Worm (Caenorhabditis elegans) whole organism, L2 larva: ENCODE data around the gene rga-1.

Source experiments
- Y55F3AM.14 ChIP-seq: fragments of 200-800 bp; sonication (Bioruptor generic); optimal IDR thresholded peaks from 2 replicates; lab custom pipeline; 2018; ENCODE audit warnings: mild to moderate bottlenecking, missing genetic modification characterization, missing compliant biosample characterization
- ama-1 ChIP-seq: fragments of 150-350 bp; optimal IDR thresholded peaks from 2 replicates; lab custom pipeline; 2018; ENCODE audit warnings: inconsistent platforms
- dmd-4 ChIP-seq: sonication (generic microtip); optimal IDR thresholded peaks from 2 replicates; lab custom pipeline; 2017; ENCODE audit warnings: missing biosample characterization, missing genetic modification characterization
- gmeb-1 ChIP-seq: fragments of 150-350 bp; optimal IDR thresholded peaks from 2 replicates; lab custom pipeline; 2014; ENCODE audit warnings: missing biosample characterization, missing genetic modification characterization
- lin-13 ChIP-seq: fragments of 150-350 bp; optimal IDR thresholded peaks from 2 replicates; lab custom pipeline; 2014; ENCODE audit warnings: missing biosample characterization, missing genetic modification reagents, missing genetic modification characterization
- lsy-2 ChIP-seq, 2 experiments: fragments of 150-350 bp in 1 of 2; sonication (generic microtip) in 1 of 2; optimal IDR thresholded peaks; 2 replicates each; lab custom pipeline; 2014 to 2017; ENCODE audit warnings: missing biosample characterization in 2 of 2, missing genetic modification characterization in 2 of 2
- nhr-237 ChIP-seq: fragments of 150-350 bp; optimal IDR thresholded peaks from 2 replicates; lab custom pipeline; 2014; ENCODE audit warnings: missing biosample characterization, missing genetic modification characterization
- nhr-6 ChIP-seq: fragments of 150-350 bp; optimal IDR thresholded peaks from 2 replicates; lab custom pipeline; 2014; ENCODE audit warnings: missing biosample characterization, missing genetic modification characterization
- skn-1 ChIP-seq: sonication (generic microtip); optimal IDR thresholded peaks from 2 replicates; lab custom pipeline; 2017; ENCODE audit warnings: missing biosample characterization, missing genetic modification characterization

- no peak for TF ChIP-seq ama-1 (lab: Kevin White, UChicago)
- TF ChIP-seq Y55F3AM.14 (GFP tag; lab: Kevin White, UChicago), result no peak
- no peak for TF ChIP-seq skn-1
- no peak for TF ChIP-seq nhr-237 (tag; lab: Kevin White, UChicago)
- no peak for TF ChIP-seq lsy-2 (tag; optimal IDR thresholded peaks at IDR 0.05; lab: Kevin White, UChicago)
- TF ChIP-seq dmd-4 (tag; lab: Kevin White, UChicago), result no peak
- TF ChIP-seq nhr-6, result no peak
- no peak for TF ChIP-seq gmeb-1 (tag; lab: Kevin White, UChicago)
- no peak for TF ChIP-seq lin-13 (GFP tag; lab: Kevin White, UChicago)
These were observed 13.8 kb upstream of the rga-1 start for ce11 chrII:11450882-11451281.
